Worm (Caenorhabditis elegans) whole organism, L3 larva: ENCODE measurements around the gene pqn-62.

ENCODE experiments used
- R02D3.7 ChIP-seq: fragments of 150-350 bp; optimal IDR thresholded peaks from 2 replicates; lab custom pipeline; 2014; ENCODE audit warnings: missing biosample characterization, missing genetic modification characterization
- aly-2 ChIP-seq: fragments of 150-350 bp; optimal IDR thresholded peaks from 2 replicates; lab custom pipeline; 2014; ENCODE audit warnings: missing biosample characterization, missing genetic modification characterization
- ceh-82 ChIP-seq: fragments of 150-350 bp; optimal IDR thresholded peaks from 2 replicates; lab custom pipeline; 2014; ENCODE audit warnings: missing biosample characterization, missing genetic modification characterization
- egl-27 ChIP-seq: sonication (generic microtip); optimal IDR thresholded peaks from 4 replicates; lab custom pipeline; 2017; ENCODE audit warnings: missing biosample characterization, missing genetic modification reagents, missing genetic modification characterization
- egl-5 ChIP-seq: fragments of 150-350 bp; optimal IDR thresholded peaks from 2 replicates; lab custom pipeline; 2017; ENCODE audit warnings: missing biosample characterization, missing genetic modification reagents, missing genetic modification characterization, inconsistent platforms
- elt-1 ChIP-seq: fragments of 150-350 bp; optimal IDR thresholded peaks from 2 replicates; lab custom pipeline; 2014; ENCODE audit warnings: missing biosample characterization, missing genetic modification characterization
- elt-3 ChIP-seq, 3 experiments: fragments of 150-350 bp in 1 of 3; sonication (generic microtip) in 2 of 3; optimal IDR thresholded peaks; 2 replicates in 2 of 3; 4 replicates in 1 of 3; lab custom pipeline; 2014 to 2017; ENCODE audit warnings: missing biosample characterization in 3 of 3, missing genetic modification characterization in 3 of 3
- eor-1 ChIP-seq, 2 experiments: fragments of 150-350 bp; optimal IDR thresholded peaks; 2 replicates each; lab custom pipeline; 2014 to 2018; ENCODE audit warnings: missing biosample characterization in 2 of 2, missing genetic modification characterization in 2 of 2
- fkh-10 ChIP-seq: sonication (generic microtip); optimal IDR thresholded peaks from 2 replicates; lab custom pipeline; 2017; ENCODE audit warnings: missing biosample characterization, missing genetic modification reagents, missing genetic modification characterization
- fkh-2 ChIP-seq: fragments of 150-350 bp; optimal IDR thresholded peaks from 2 replicates; lab custom pipeline; 2014; ENCODE audit warnings: missing biosample characterization, missing genetic modification reagents, missing genetic modification characterization
- fos-1 ChIP-seq: fragments of 150-350 bp; optimal IDR thresholded peaks from 2 replicates; lab custom pipeline; 2014; ENCODE audit warnings: missing biosample characterization, missing genetic modification characterization
- jun-1 ChIP-seq: fragments of 150-350 bp; optimal IDR thresholded peaks from 2 replicates; lab custom pipeline; 2014; ENCODE audit warnings: missing biosample characterization, missing genetic modification reagents, missing genetic modification characterization
- lin-15B ChIP-seq: fragments of 150-350 bp; optimal IDR thresholded peaks from 2 replicates; lab custom pipeline; 2014; ENCODE audit warnings: missing biosample characterization, missing genetic modification characterization
- lin-39 ChIP-seq: fragments of 150-350 bp; optimal IDR thresholded peaks from 2 replicates; lab custom pipeline; 2018; ENCODE audit warnings: missing biosample characterization, missing genetic modification reagents, missing genetic modification characterization
- lsy-12 ChIP-seq: sonication (generic microtip); optimal IDR thresholded peaks from 2 replicates; lab custom pipeline; 2016; ENCODE audit warnings: mild to moderate bottlenecking, missing genetic modification characterization, missing compliant biosample characterization
- mdl-1 ChIP-seq: fragments of 150-350 bp; optimal IDR thresholded peaks from 2 replicates; lab custom pipeline; 2014; ENCODE audit warnings: missing biosample characterization, missing genetic modification characterization
- nhr-23 ChIP-seq: fragments of 150-350 bp; optimal IDR thresholded peaks from 2 replicates; lab custom pipeline; 2014; ENCODE audit warnings: missing biosample characterization, missing genetic modification reagents, missing genetic modification characterization
- nhr-237 ChIP-seq: fragments of 150-350 bp; optimal IDR thresholded peaks from 2 replicates; lab custom pipeline; 2014; ENCODE audit warnings: missing biosample characterization, missing genetic modification characterization
- nhr-25 ChIP-seq: sonication (generic microtip); optimal IDR thresholded peaks from 2 replicates; lab custom pipeline; 2017; ENCODE audit warnings: missing biosample characterization, missing genetic modification characterization
- nhr-43 ChIP-seq: sonication (generic microtip); optimal IDR thresholded peaks from 2 replicates; lab custom pipeline; 2016; ENCODE audit warnings: mild to moderate bottlenecking, missing genetic modification characterization, missing compliant biosample characterization; ENCODE audit not compliant: poor library complexity, severe bottlenecking
- nhr-76 ChIP-seq: fragments of 150-350 bp; sonication (generic microtip); optimal IDR thresholded peaks from 5 replicates; lab custom pipeline; 2014; ENCODE audit warnings: missing biosample characterization, missing genetic modification characterization
- nhr-77 ChIP-seq: fragments of 150-350 bp; optimal IDR thresholded peaks from 2 replicates; lab custom pipeline; 2014; ENCODE audit warnings: missing biosample characterization, missing genetic modification characterization
- pha-4 ChIP-seq: fragments of 150-350 bp; optimal IDR thresholded peaks from 2 replicates; lab custom pipeline; 2014; ENCODE audit warnings: missing biosample characterization, missing genetic modification reagents, missing genetic modification characterization
- pqm-1 ChIP-seq: fragments of 150-350 bp; optimal IDR thresholded peaks from 2 replicates; lab custom pipeline; 2017; ENCODE audit warnings: missing biosample characterization, missing genetic modification characterization, inconsistent platforms
- sea-2 ChIP-seq: fragments of 150-350 bp; sonication (generic microtip); optimal IDR thresholded peaks from 4 replicates; lab custom pipeline; 2014; ENCODE audit warnings: missing biosample characterization, missing genetic modification reagents, missing genetic modification characterization
- unc-62 ChIP-seq: fragments of 150-350 bp; sonication (generic microtip); optimal IDR thresholded peaks from 4 replicates; lab custom pipeline; 2014; ENCODE audit warnings: missing biosample characterization, missing genetic modification reagents, missing genetic modification characterization
- zag-1 ChIP-seq: fragments of 150-350 bp; optimal IDR thresholded peaks from 2 replicates; lab custom pipeline; 2014; ENCODE audit warnings: missing biosample characterization, missing genetic modification characterization
- ztf-11 ChIP-seq: fragments of 150-350 bp; optimal IDR thresholded peaks from 2 replicates; lab custom pipeline; 2014; ENCODE audit warnings: missing biosample characterization, missing genetic modification characterization
- ztf-4 ChIP-seq: fragments of 150-350 bp; optimal IDR thresholded peaks from 2 replicates; lab custom pipeline; 2014; ENCODE audit warnings: missing biosample characterization, missing genetic modification characterization

pqn-62 gene

DNA sequence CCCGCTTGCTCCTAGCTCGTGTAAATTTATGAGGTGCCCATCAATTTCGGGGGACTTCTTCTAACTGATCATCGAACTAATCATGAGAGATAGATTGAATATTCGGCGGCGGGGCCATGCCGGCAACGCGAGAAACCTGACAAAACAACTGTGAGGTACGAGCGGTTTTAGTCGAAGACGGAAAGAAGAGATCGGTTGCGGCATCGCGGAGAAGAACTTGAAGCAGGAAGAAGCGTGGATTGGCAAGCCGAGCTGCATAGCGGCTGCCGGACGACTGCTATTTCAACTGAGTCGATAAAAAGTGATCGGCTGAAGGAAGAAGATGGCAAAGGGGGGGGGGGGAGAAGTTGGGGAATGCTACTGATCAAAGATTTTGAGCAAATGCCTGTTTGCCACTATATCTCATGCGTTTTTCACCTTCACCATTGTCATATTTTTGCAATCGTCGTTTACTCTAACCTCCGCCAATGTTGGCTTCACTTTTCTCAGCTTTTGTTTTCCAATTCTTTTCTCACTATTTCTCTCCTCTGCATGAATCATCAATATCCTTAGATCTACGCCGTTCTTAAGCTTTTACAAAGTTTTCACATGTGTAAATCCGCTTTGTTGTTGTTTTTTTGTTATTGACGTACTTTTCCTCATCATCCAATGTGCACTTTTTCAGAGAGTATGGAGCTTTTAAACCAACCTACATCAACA, at the start of gene pqn-62:
TSS of gene pqn-62 (plus strand) at position 649 of the 699 bp plus-strand sequence.
- TF ChIP-seq elt-1 (tag; lab: Kevin White, UChicago) (no peak), lsy-12 (no peak), elt-3 (tag; optimal IDR thresholded peaks at IDR 0.05; lab: Kevin White, UChicago) (no peak)

- TF ChIP-seq zag-1 (tag; lab: Kevin White, UChicago) (no peak), nhr-23 (tag; lab: Kevin White, UChicago) (peak; percentile 75), ztf-11 (no peak), pha-4 (tag; lab: Kevin White, UChicago) (no peak), nhr-43 (peak; percentile 49), sea-2 (GFP tag; lab: Kevin White, UChicago) (no peak), elt-1 (tag; lab: Kevin White, UChicago) (no peak), eor-1 (tag; optimal IDR thresholded peaks at IDR 0.05; lab: Kevin White, UChicago) (no peak), egl-27 (tag; lab: Kevin White, UChicago) (no peak), mdl-1 (tag; lab: Kevin White, UChicago) (no peak), fos-1 (tag; lab: Kevin White, UChicago) (no peak), elt-3 (tag; optimal IDR thresholded peaks at IDR 0.05; lab: Kevin White, UChicago) (no peak)
These were observed 48.0 kb upstream of the pqn-62 start, which contains the start of gene C31H2.14 for ce11 chrX:5147918-5148317. Gene C31H2.14 (plus strand): TSS chrX:5148218.

DNA sequence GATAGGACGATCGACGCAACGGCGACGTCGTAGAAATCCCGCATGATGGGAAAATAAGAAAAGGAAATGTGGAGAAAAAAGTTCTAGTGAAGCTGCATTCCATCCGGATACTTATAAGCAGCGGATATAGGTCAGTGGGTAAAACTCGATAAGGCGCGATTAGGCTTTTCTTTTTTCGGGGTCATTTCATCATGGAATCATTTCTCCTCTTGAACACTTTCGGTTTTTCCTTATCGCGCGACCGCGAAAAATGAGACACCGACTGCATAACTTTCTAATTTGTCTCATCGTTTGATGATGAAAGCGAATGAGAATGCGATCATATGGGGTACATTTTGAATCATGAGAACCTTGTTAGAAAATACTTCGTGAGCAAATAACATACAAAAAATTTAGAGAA, 45.5 kb upstream of the pqn-62 start, which contains the start of gene dpy-8:
TSS of gene dpy-8 (minus strand) at position 88 of the 400 bp plus-strand sequence.
- TF ChIP-seq ztf-4 (tag; lab: Kevin White, UChicago) (no peak), lsy-12 (no peak), nhr-25 (tag; lab: Kevin White, UChicago) (no peak), nhr-23 (tag; lab: Kevin White, UChicago) (peak; percentile 84), nhr-237 (tag; lab: Kevin White, UChicago) (no peak)

- TF ChIP-seq pqm-1 (tag; lab: Kevin White, UChicago) (no peak), mdl-1 (tag; lab: Kevin White, UChicago) (no peak)
These were observed 44.5 kb upstream of the pqn-62 start for ce11 chrX:5151403-5151802.

- no peak for TF ChIP-seq aly-2
- TF ChIP-seq R02D3.7 (tag; lab: Kevin White, UChicago): no peak
These were observed 44.0 kb upstream of the pqn-62 start for ce11 chrX:5151866-5152265.

- TF ChIP-seq lsy-12 (no peak), elt-1 (tag; lab: Kevin White, UChicago) (no peak), pha-4 (tag; lab: Kevin White, UChicago) (no peak), fos-1 (tag; lab: Kevin White, UChicago) (no peak), sea-2 (GFP tag; lab: Kevin White, UChicago) (no peak), R02D3.7 (tag; lab: Kevin White, UChicago) (no peak), egl-27 (tag; lab: Kevin White, UChicago) (no peak)
These were observed 43.0 kb upstream of the pqn-62 start for ce11 chrX:5152931-5153330.

ce11 chrX:5154278-5154677, 41.6 kb upstream of the pqn-62 start, which contains the start of gene C31H2.3:
Gene C31H2.3 (minus strand): TSS chrX:5154378.
- no peak for TF ChIP-seq jun-1 (tag; lab: Kevin White, UChicago)
- no peak for TF ChIP-seq lin-39 (tag; lab: Kevin White, UChicago)
- TF ChIP-seq unc-62 (GFP tag; lab: Kevin White, UChicago): no peak
- TF ChIP-seq nhr-77: no peak
- no peak for TF ChIP-seq ztf-11
- TF ChIP-seq egl-5 (tag; lab: Kevin White, UChicago): no peak
- TF ChIP-seq nhr-43: no peak
- no peak for TF ChIP-seq elt-3 (tag; optimal IDR thresholded peaks at IDR 0.05; lab: Kevin White, UChicago)
- no peak for TF ChIP-seq ceh-82 (tag; lab: Kevin White, UChicago)
- TF ChIP-seq lin-15B (tag; lab: Kevin White, UChicago): no peak
- no peak for TF ChIP-seq nhr-76 (tag; lab: Kevin White, UChicago)
- no peak for TF ChIP-seq nhr-25 (tag; lab: Kevin White, UChicago)
- TF ChIP-seq fkh-10 (GFP tag; lab: Kevin White, UChicago): no peak
- no peak for TF ChIP-seq pha-4 (tag; lab: Kevin White, UChicago)
- no peak for TF ChIP-seq fkh-2 (tag; lab: Kevin White, UChicago)
